Fruit fly (Drosophila melanogaster): ENCODE results near the gene CG2871.

The CG2871 gene

dm6 chrX:4762267-4762666 is 14.9 kb downstream of the CG2871 start (continued):
- TF ChIP-seq CG7963 (GFP tag; IDR thresholded peaks at IDR 0.05; ENCODE audit: partially characterized antibody) = no peak
- TF ChIP-seq sob (GFP tag; IDR thresholded peaks at IDR 0.05) = peak; percentile 28; the same call in 1 of the 2 replicates
- TF ChIP-seq cas (GFP tag; IDR thresholded peaks at IDR 0.05) = no peak
- no peak for TF ChIP-seq CG6683 (GFP tag; optimal IDR thresholded peaks at IDR 0.05)
- TF ChIP-seq grau (tag; optimal IDR thresholded peaks at IDR 0.05) = peak; percentile 43
- no peak for TF ChIP-seq CG8478 (optimal IDR thresholded peaks at IDR 0.05)
- peak; percentile 1 for TF ChIP-seq Sox100B (GFP tag; optimal IDR thresholded peaks at IDR 0.05)
- TF ChIP-seq chm (GFP tag; IDR thresholded peaks at IDR 0.05) = no peak
- peak; percentile 24; the same call in 1 of the 2 replicates for TF ChIP-seq CG32532 (GFP tag; IDR thresholded peaks at IDR 0.05)
- TF ChIP-seq trh (GFP tag; optimal IDR thresholded peaks at IDR 0.05) = no peak
